Worm (Caenorhabditis elegans) whole organism, L1 larva: ENCODE measurements around the gene unc-2.

ENCODE experiments used
- C34B4.2 ChIP-seq: sonication (generic microtip); optimal IDR thresholded peaks from 2 replicates; lab custom pipeline; 2017; ENCODE audit warnings: mild to moderate bottlenecking, missing genetic modification characterization, missing compliant biosample characterization
- F16B12.6 ChIP-seq: fragments of 150-350 bp; optimal IDR thresholded peaks from 2 replicates; lab custom pipeline; 2014; ENCODE audit warnings: missing biosample characterization, missing genetic modification characterization
- aly-2 ChIP-seq: fragments of 150-350 bp; optimal IDR thresholded peaks from 2 replicates; lab custom pipeline; 2014; ENCODE audit warnings: missing biosample characterization, missing genetic modification characterization
- blmp-1 ChIP-seq: fragments of 150-350 bp; optimal IDR thresholded peaks from 2 replicates; lab custom pipeline; 2014; ENCODE audit warnings: missing biosample characterization, missing genetic modification characterization
- ceh-88 ChIP-seq: fragments of 200-800 bp; sonication (Bioruptor generic); IDR thresholded peaks from 2 replicates; pipeline ENCODE4 v1.3.6; 2022; ENCODE audit warnings: missing genetic modification characterization, missing compliant biosample characterization
- ces-1 ChIP-seq: fragments of 150-350 bp; optimal IDR thresholded peaks from 2 replicates; lab custom pipeline; 2014; ENCODE audit warnings: missing biosample characterization, missing genetic modification reagents, missing genetic modification characterization
- fos-1 ChIP-seq: fragments of 150-350 bp; optimal IDR thresholded peaks from 2 replicates; lab custom pipeline; 2014; ENCODE audit warnings: missing biosample characterization, missing genetic modification characterization
- lin-13 ChIP-seq: fragments of 150-350 bp; optimal IDR thresholded peaks from 2 replicates; lab custom pipeline; 2014; ENCODE audit warnings: missing biosample characterization, missing genetic modification reagents, missing genetic modification characterization
- nhr-28 ChIP-seq: fragments of 150-350 bp; optimal IDR thresholded peaks from 2 replicates; lab custom pipeline; 2014; ENCODE audit warnings: missing biosample characterization, missing genetic modification characterization
- nhr-77 ChIP-seq: fragments of 150-350 bp; optimal IDR thresholded peaks from 2 replicates; lab custom pipeline; 2014; ENCODE audit warnings: missing biosample characterization, missing genetic modification characterization
- snpc-4 ChIP-seq: fragments of 150-350 bp; optimal IDR thresholded peaks from 2 replicates; lab custom pipeline; 2014; ENCODE audit warnings: missing biosample characterization, missing genetic modification characterization
- tlp-1 ChIP-seq: fragments of 150-350 bp; optimal IDR thresholded peaks from 2 replicates; lab custom pipeline; 2014; ENCODE audit warnings: missing biosample characterization, missing genetic modification characterization
- zip-4 ChIP-seq: fragments of 200-800 bp; sonication (Bioruptor generic); optimal IDR thresholded peaks from 2 replicates; lab custom pipeline; 2018; ENCODE audit warnings: mild to moderate bottlenecking, missing genetic modification characterization, moderate library complexity, missing compliant biosample characterization
- ztf-11 ChIP-seq, 2 experiments: sonication (generic microtip); optimal IDR thresholded peaks; 2 replicates each; lab custom pipeline; 2016 to 2017; ENCODE audit warnings: missing genetic modification characterization in 2 of 2, missing biosample characterization in 1 of 2, missing compliant biosample characterization in 1 of 2

- no peak for TF ChIP-seq F16B12.6 (tag; lab: Kevin White, UChicago)
- TF ChIP-seq C34B4.2 (tag; lab: Kevin White, UChicago): no peak
- no peak for TF ChIP-seq nhr-77
- TF ChIP-seq fos-1 (tag; lab: Kevin White, UChicago): no peak
- no peak for TF ChIP-seq ces-1
- no peak for TF ChIP-seq blmp-1
- no peak for TF ChIP-seq nhr-28 (tag; lab: Kevin White, UChicago)
- no peak for TF ChIP-seq ceh-88 (GFP tag; lab: Robert Waterston, UW)
- TF ChIP-seq ztf-11 (tag; optimal IDR thresholded peaks at IDR 0.05; lab: Kevin White, UChicago): no peak
- TF ChIP-seq aly-2 (tag; lab: Kevin White, UChicago): no peak
- TF ChIP-seq lin-13 (GFP tag; lab: Kevin White, UChicago): no peak
- TF ChIP-seq tlp-1: no peak
- TF ChIP-seq zip-4 (GFP tag; lab: Kevin White, UChicago): no peak
- no peak for TF ChIP-seq snpc-4 (tag; lab: Kevin White, UChicago)
Observed at ce11 chrX:2664273-2664672, 99.1 kb downstream of the unc-2 start, which contains the start of gene F54G2.1.
